Worm (Caenorhabditis elegans) whole organism, L3 larva: Measurements from ENCODE around the gene wrt-8.
A peak's percentile ranks its signal among the peaks of the same experiment; 100 is the strongest.
"Not testable (repeated sequence)": the region's sequence is repeated elsewhere in the genome, so short reads cannot be mapped to it uniquely, and the experiment has no call there.

Experiments
- R02D3.7 ChIP-seq: fragments of 150-350 bp; optimal IDR thresholded peaks from 2 replicates; lab custom pipeline; 2014; ENCODE audit warnings: missing biosample characterization, missing genetic modification characterization
- ZK546.5 ChIP-seq: sonication (generic microtip); optimal IDR thresholded peaks from 2 replicates; lab custom pipeline; 2017; ENCODE audit warnings: missing biosample characterization, missing genetic modification characterization
- aly-2 ChIP-seq: fragments of 150-350 bp; optimal IDR thresholded peaks from 2 replicates; lab custom pipeline; 2014; ENCODE audit warnings: missing biosample characterization, missing genetic modification characterization
- ama-1 ChIP-seq: fragments of 150-350 bp; optimal IDR thresholded peaks from 2 replicates; lab custom pipeline; 2018
- ceh-82 ChIP-seq: fragments of 150-350 bp; optimal IDR thresholded peaks from 2 replicates; lab custom pipeline; 2014; ENCODE audit warnings: missing biosample characterization, missing genetic modification characterization
- ceh-9 ChIP-seq: sonication (generic microtip); optimal IDR thresholded peaks from 2 replicates; lab custom pipeline; 2018; ENCODE audit warnings: missing biosample characterization, missing genetic modification characterization
- daf-12 ChIP-seq: fragments of 150-350 bp; optimal IDR thresholded peaks from 2 replicates; lab custom pipeline; 2014; ENCODE audit warnings: missing biosample characterization, missing genetic modification reagents, missing genetic modification characterization
- egl-27 ChIP-seq: sonication (generic microtip); optimal IDR thresholded peaks from 4 replicates; lab custom pipeline; 2017; ENCODE audit warnings: missing biosample characterization, missing genetic modification reagents, missing genetic modification characterization
- egl-5 ChIP-seq: fragments of 150-350 bp; optimal IDR thresholded peaks from 2 replicates; lab custom pipeline; 2017; ENCODE audit warnings: missing biosample characterization, missing genetic modification reagents, missing genetic modification characterization, inconsistent platforms
- elt-1 ChIP-seq: fragments of 150-350 bp; optimal IDR thresholded peaks from 2 replicates; lab custom pipeline; 2014; ENCODE audit warnings: missing biosample characterization, missing genetic modification characterization
- elt-2 ChIP-seq: sonication (generic microtip); optimal IDR thresholded peaks from 2 replicates; lab custom pipeline; 2016; ENCODE audit warnings: missing genetic modification reagents, mild to moderate bottlenecking, missing genetic modification characterization, missing compliant biosample characterization
- eor-1 ChIP-seq, 2 experiments: fragments of 150-350 bp; optimal IDR thresholded peaks; 2 replicates each; lab custom pipeline; 2014 to 2018; ENCODE audit warnings: missing biosample characterization in 2 of 2, missing genetic modification characterization in 2 of 2
- fkh-10 ChIP-seq: sonication (generic microtip); optimal IDR thresholded peaks from 2 replicates; lab custom pipeline; 2017; ENCODE audit warnings: missing biosample characterization, missing genetic modification reagents, missing genetic modification characterization
- fkh-2 ChIP-seq: fragments of 150-350 bp; optimal IDR thresholded peaks from 2 replicates; lab custom pipeline; 2014; ENCODE audit warnings: missing biosample characterization, missing genetic modification reagents, missing genetic modification characterization
- fos-1 ChIP-seq: fragments of 150-350 bp; optimal IDR thresholded peaks from 2 replicates; lab custom pipeline; 2014; ENCODE audit warnings: missing biosample characterization, missing genetic modification characterization
- hmg-11 ChIP-seq: sonication (generic microtip); optimal IDR thresholded peaks from 2 replicates; lab custom pipeline; 2016; ENCODE audit warnings: missing genetic modification characterization, missing compliant biosample characterization
- jun-1 ChIP-seq: fragments of 150-350 bp; optimal IDR thresholded peaks from 2 replicates; lab custom pipeline; 2014; ENCODE audit warnings: missing biosample characterization, missing genetic modification reagents, missing genetic modification characterization
- lin-15B ChIP-seq: fragments of 150-350 bp; optimal IDR thresholded peaks from 2 replicates; lab custom pipeline; 2014; ENCODE audit warnings: missing biosample characterization, missing genetic modification characterization
- lin-39 ChIP-seq: fragments of 150-350 bp; optimal IDR thresholded peaks from 2 replicates; lab custom pipeline; 2018; ENCODE audit warnings: missing biosample characterization, missing genetic modification reagents, missing genetic modification characterization
- lsy-12 ChIP-seq: sonication (generic microtip); optimal IDR thresholded peaks from 2 replicates; lab custom pipeline; 2016; ENCODE audit warnings: mild to moderate bottlenecking, missing genetic modification characterization, missing compliant biosample characterization
- mdl-1 ChIP-seq: fragments of 150-350 bp; optimal IDR thresholded peaks from 2 replicates; lab custom pipeline; 2014; ENCODE audit warnings: missing biosample characterization, missing genetic modification characterization
- mml-1 ChIP-seq: fragments of 150-350 bp; sonication (generic microtip); optimal IDR thresholded peaks from 3 replicates; lab custom pipeline; 2014; ENCODE audit warnings: missing biosample characterization, missing genetic modification characterization
- nfya-1 ChIP-seq: sonication (generic microtip); optimal IDR thresholded peaks from 2 replicates; lab custom pipeline; 2017; ENCODE audit warnings: missing genetic modification characterization, mild to moderate bottlenecking, missing compliant biosample characterization, antibody characterized with exemption, moderate library complexity; ENCODE audit not compliant: insufficient read depth
- nhr-11 ChIP-seq: fragments of 150-350 bp; optimal IDR thresholded peaks from 2 replicates; lab custom pipeline; 2014; ENCODE audit warnings: missing biosample characterization, missing genetic modification characterization
- nhr-12 ChIP-seq: fragments of 150-350 bp; optimal IDR thresholded peaks from 2 replicates; lab custom pipeline; 2014; ENCODE audit warnings: missing biosample characterization, missing genetic modification characterization
- nhr-25 ChIP-seq: sonication (generic microtip); optimal IDR thresholded peaks from 2 replicates; lab custom pipeline; 2017; ENCODE audit warnings: missing biosample characterization, missing genetic modification characterization
- nhr-28 ChIP-seq: fragments of 150-350 bp; optimal IDR thresholded peaks from 2 replicates; lab custom pipeline; 2014; ENCODE audit warnings: missing biosample characterization, missing genetic modification characterization
- nhr-43 ChIP-seq: sonication (generic microtip); optimal IDR thresholded peaks from 2 replicates; lab custom pipeline; 2016; ENCODE audit warnings: mild to moderate bottlenecking, missing genetic modification characterization, missing compliant biosample characterization; ENCODE audit not compliant: poor library complexity, severe bottlenecking
- pha-4 ChIP-seq: fragments of 150-350 bp; optimal IDR thresholded peaks from 2 replicates; lab custom pipeline; 2014; ENCODE audit warnings: missing biosample characterization, missing genetic modification reagents, missing genetic modification characterization
- pqm-1 ChIP-seq: fragments of 150-350 bp; optimal IDR thresholded peaks from 2 replicates; lab custom pipeline; 2017; ENCODE audit warnings: missing biosample characterization, missing genetic modification characterization, inconsistent platforms
- skn-1 ChIP-seq: fragments of 150-350 bp; optimal IDR thresholded peaks from 2 replicates; lab custom pipeline; 2014; ENCODE audit warnings: missing biosample characterization, missing genetic modification characterization
- tbx-2 ChIP-seq: sonication (generic microtip); optimal IDR thresholded peaks from 2 replicates; lab custom pipeline; 2016; ENCODE audit warnings: mild to moderate bottlenecking, missing genetic modification characterization, missing compliant biosample characterization
- unc-39 ChIP-seq: sonication (generic microtip); optimal IDR thresholded peaks from 4 replicates; lab custom pipeline; 2017; ENCODE audit warnings: missing biosample characterization, missing genetic modification characterization
- ztf-11 ChIP-seq: fragments of 150-350 bp; optimal IDR thresholded peaks from 2 replicates; lab custom pipeline; 2014; ENCODE audit warnings: missing biosample characterization, missing genetic modification characterization

The wrt-8 gene

ce11 chrV:15361412-15361811 lies 17.0 kb upstream of the wrt-8 start, which contains the start of gene ech-1.1:
Gene ech-1.1 (minus strand): TSS chrV:15361512.
- not testable (repeated sequence) for TF ChIP-seq ztf-11, lsy-12, nhr-11 (tag; lab: Kevin White, UChicago)
- TF ChIP-seq, all 47 proteins: peak for 0; not testable (repeated sequence) for 47

DNA sequence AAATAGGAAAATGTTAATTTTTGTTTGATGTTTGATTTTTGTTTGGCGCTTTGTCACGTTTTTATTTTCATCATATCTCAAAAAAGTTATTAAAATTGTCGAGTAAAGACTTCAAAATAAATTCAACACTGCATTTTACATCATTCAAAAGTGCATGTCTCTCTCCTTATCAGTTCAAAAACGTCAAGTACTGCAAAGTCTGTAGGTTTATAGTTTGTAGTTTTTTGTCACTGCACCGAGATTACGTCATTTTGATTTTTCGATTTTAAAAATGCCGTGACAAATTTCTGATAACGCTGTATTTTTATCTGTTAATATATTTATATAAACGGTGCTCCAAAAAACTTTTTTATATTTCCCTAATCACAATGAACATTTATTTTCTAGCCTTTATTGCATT lies 10.3 kb upstream of the wrt-8 start, which contains the start of gene C29F3.7:
C29F3.7 (plus strand) TSS at position 254 of the 400 bp plus-strand sequence.
- TF ChIP-seq jun-1 (peak; percentile 57), skn-1 (no peak), fkh-2 (tag; lab: Kevin White, UChicago) (no peak), egl-27 (tag; lab: Kevin White, UChicago) (peak; percentile 60), elt-2 (peak; percentile 99), pqm-1 (peak; percentile 99)

ce11 chrV:15352376-15352775 lies 8.0 kb upstream of the wrt-8 start, which contains the start of gene srx-58:
Gene srx-58 (plus strand): TSS chrV:15352676.
- no peak for TF ChIP-seq ztf-11 (tag; lab: Kevin White, UChicago)
- no peak for TF ChIP-seq unc-39 (tag; lab: Kevin White, UChicago)
- no peak for TF ChIP-seq nhr-28
- no peak for TF ChIP-seq fkh-10
- TF ChIP-seq nfya-1 (tag; lab: Kevin White, UChicago): no peak
- TF ChIP-seq fkh-2 (tag; lab: Kevin White, UChicago): no peak
- no peak for TF ChIP-seq elt-2
- TF ChIP-seq egl-27 (tag; lab: Kevin White, UChicago): no peak
- no peak for TF ChIP-seq nhr-11 (tag; lab: Kevin White, UChicago)
- TF ChIP-seq nhr-43: no peak
- no peak for TF ChIP-seq fos-1 (tag; lab: Kevin White, UChicago)

DNA sequence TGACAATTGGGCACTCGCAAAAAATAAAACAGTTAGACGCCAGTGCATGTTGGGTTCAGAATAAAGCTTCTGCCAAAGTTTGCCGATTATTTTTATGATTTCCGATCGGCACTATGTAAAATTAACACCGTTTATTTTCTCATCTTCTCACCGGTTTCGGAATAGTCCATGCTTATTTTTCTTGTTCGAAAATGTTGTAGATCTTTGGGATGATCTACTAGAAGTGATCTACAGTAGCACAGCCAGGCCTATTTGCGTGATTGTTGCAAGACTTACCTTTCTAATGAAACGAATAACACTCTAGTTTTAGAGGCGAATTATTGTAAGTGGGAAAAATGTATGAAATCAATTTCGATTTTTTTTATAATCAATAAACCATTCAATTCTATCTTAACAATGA lies 6.2 kb upstream of the wrt-8 start, which contains the start of gene clec-231:
clec-231 (minus strand) TSS at position 101 of the 400 bp plus-strand sequence.
- TF ChIP-seq pha-4 (tag; lab: Kevin White, UChicago) (no peak), ceh-9 (no peak), lsy-12 (tag; lab: Kevin White, UChicago) (no peak), daf-12 (no peak), nhr-25 (tag; lab: Kevin White, UChicago) (no peak), ZK546.5 (tag; lab: Kevin White, UChicago) (no peak), hmg-11 (no peak)

DNA sequence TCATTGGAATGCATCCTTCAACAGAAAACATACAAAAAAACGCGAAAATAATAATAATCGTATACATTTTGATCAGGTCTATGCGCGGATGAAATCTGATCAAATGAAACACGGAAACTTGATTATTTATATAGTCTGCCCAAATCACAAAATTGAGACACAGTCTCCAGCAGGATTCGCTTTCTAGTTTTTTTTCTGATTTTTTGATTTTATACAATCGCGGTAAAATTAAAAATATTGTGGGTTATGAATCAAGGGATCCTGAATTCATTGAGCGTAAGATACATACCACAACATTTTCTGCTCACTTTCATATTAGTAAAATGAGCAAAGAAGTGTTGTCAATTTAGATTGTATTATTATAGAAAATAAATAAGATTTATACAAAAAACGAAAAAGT lies 4.7 kb upstream of the wrt-8 start, which contains the start of gene clec-230:
clec-230 (minus strand) TSS at position 101 of the 400 bp plus-strand sequence.
- TF ChIP-seq ztf-11 (tag; lab: Kevin White, UChicago): no peak
- TF ChIP-seq elt-1 (tag; lab: Kevin White, UChicago): no peak
- TF ChIP-seq fkh-10: no peak
- no peak for TF ChIP-seq unc-39 (tag; lab: Kevin White, UChicago)
- no peak for TF ChIP-seq nhr-28
- TF ChIP-seq lin-39: no peak
- TF ChIP-seq elt-2: no peak
- no peak for TF ChIP-seq R02D3.7 (tag; lab: Kevin White, UChicago)
- no peak for TF ChIP-seq lin-15B
- TF ChIP-seq aly-2 (tag; lab: Kevin White, UChicago): no peak
- no peak for TF ChIP-seq ama-1 (lab: Kevin White, UChicago)
- TF ChIP-seq lsy-12 (tag; lab: Kevin White, UChicago): no peak
- no peak for TF ChIP-seq nfya-1 (tag; lab: Kevin White, UChicago)
- no peak for TF ChIP-seq egl-5 (tag; lab: Kevin White, UChicago)
- TF ChIP-seq tbx-2 (tag; lab: Kevin White, UChicago): no peak
- TF ChIP-seq ceh-9: no peak
- no peak for TF ChIP-seq nhr-25 (tag; lab: Kevin White, UChicago)
- no peak for TF ChIP-seq skn-1
- no peak for TF ChIP-seq nhr-12 (tag; lab: Kevin White, UChicago)

DNA sequence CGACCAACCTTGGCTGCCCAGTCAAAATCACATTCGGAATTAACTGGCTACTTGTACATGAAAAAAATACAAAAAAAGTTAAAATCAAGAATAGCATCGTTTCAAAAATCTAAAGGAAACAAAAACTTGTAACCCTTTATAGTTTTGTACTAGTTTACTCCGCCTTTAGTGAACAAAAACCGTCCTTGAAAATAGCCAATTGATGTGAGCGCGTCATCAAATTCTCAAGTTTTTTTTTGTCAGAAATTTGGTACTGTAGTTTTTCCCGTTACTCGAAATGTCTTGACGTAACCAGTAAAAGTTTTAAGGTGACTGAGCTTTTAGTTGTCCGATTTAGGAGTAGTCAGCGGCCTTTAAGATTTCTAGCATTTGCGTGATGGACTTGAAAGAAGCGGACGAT lies 2.9 kb upstream of the wrt-8 start, which contains the start of gene C29F3.3:
C29F3.3 (minus strand) TSS at position 101 of the 400 bp plus-strand sequence.
- TF ChIP-seq ceh-9 (no peak), hmg-11 (no peak), pqm-1 (no peak), ceh-82 (tag; lab: Kevin White, UChicago) (no peak), eor-1 (tag; optimal IDR thresholded peaks at IDR 0.05; lab: Kevin White, UChicago) (no peak), egl-27 (tag; lab: Kevin White, UChicago) (no peak), lin-39 (no peak), mml-1 (tag; lab: Kevin White, UChicago) (no peak), mdl-1 (no peak), nfya-1 (tag; lab: Kevin White, UChicago) (no peak), ztf-11 (tag; lab: Kevin White, UChicago) (no peak)
